Worm (Caenorhabditis elegans): ENCODE results near the gene fbxc-14.
"Not testable (repeated sequence)": the region's sequence is repeated elsewhere in the genome, so short reads cannot be mapped to it uniquely, and the experiment has no call there.

DNA sequence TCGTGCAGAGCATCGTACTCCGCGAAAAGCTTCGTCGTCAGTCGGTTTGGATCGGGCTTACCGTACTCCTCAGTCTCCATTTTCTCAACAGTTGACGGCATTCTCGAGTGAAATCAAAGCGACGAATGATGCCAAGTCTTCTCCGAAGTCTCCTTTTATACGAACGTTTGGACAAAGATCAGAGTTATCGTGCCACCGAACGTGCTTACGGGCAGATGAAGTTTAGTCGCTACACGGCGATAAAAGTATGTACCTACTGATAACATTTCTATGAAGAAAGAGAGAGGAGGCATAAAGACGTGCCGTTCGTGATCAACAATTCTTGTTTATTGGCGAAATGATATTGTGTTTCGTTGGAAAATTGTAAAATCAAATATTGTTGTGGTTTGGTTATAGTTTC lies 32.3 kb downstream of the fbxc-14 start, which contains the start of gene F45D11.14:
- TF ChIP-seq nhr-11 (tag; optimal IDR thresholded peaks at IDR 0.05); fos-1 (tag; optimal IDR thresholded peaks at IDR 0.05); unc-130 (tag; optimal IDR thresholded peaks at IDR 0.05); C34B4.2 (tag; optimal IDR thresholded peaks at IDR 0.05); elt-3 (tag; optimal IDR thresholded peaks at IDR 0.05); nhr-90 (tag; optimal IDR thresholded peaks at IDR 0.05; ENCODE audit: poor library complexity); Y116A8C.19 (tag; optimal IDR thresholded peaks at IDR 0.05; ENCODE audit: borderline replicate concordance); lin-39 (tag; optimal IDR thresholded peaks at IDR 0.05); pqm-1 (tag; optimal IDR thresholded peaks at IDR 0.05); unc-98 (GFP tag; IDR thresholded peaks at IDR 0.05); zag-1 (tag; optimal IDR thresholded peaks at IDR 0.05); ztf-11 (tag; optimal IDR thresholded peaks at IDR 0.05); hlh-4 (tag; optimal IDR thresholded peaks at IDR 0.05): not testable (repeated sequence)
